Worm (Caenorhabditis elegans): ENCODE data around the gene otub-4.

- no peak for TF ChIP-seq nhr-28 (tag; optimal IDR thresholded peaks at IDR 0.05)
- no peak for TF ChIP-seq pqm-1 (tag; optimal IDR thresholded peaks at IDR 0.05)
These were observed 36.8 kb downstream of the otub-4 start, which contains the start of gene F42A6.2 for ce11 chrIV:3341170-3341569.

Data from whole organism, L4 larva.